Fruit fly (Drosophila melanogaster): ENCODE data around the gene CadN.

dm6 chr2L:17778287-17778762, at the start of gene CadN:
- no peak for TF ChIP-seq Rx (GFP tag; IDR thresholded peaks at IDR 0.05)
- no peak for TF ChIP-seq Gug (GFP tag; IDR thresholded peaks at IDR 0.05)
- no peak for TF ChIP-seq fu2 (GFP tag; optimal IDR thresholded peaks at IDR 0.05)
- no peak for TF ChIP-seq CG14014 (GFP tag; IDR thresholded peaks at IDR 0.05)
